Worm (Caenorhabditis elegans) whole organism, L1 larva: ENCODE data around the gene npr-8.
A peak's percentile ranks its signal among the peaks of the same experiment; 100 is the strongest.

ENCODE experiments used
- C04F5.9 ChIP-seq: sonication (generic microtip); optimal IDR thresholded peaks from 2 replicates; lab custom pipeline; 2016; ENCODE audit warnings: missing genetic modification characterization, missing compliant biosample characterization
- alr-1 ChIP-seq: fragments of 200-800 bp; sonication (Bioruptor generic); optimal IDR thresholded peaks from 2 replicates; lab custom pipeline; 2018; ENCODE audit warnings: borderline replicate concordance, mild to moderate bottlenecking, missing genetic modification characterization, missing compliant biosample characterization
- ama-1 ChIP-seq: fragments of 150-350 bp; optimal IDR thresholded peaks from 2 replicates; lab custom pipeline; 2014
- blmp-1 ChIP-seq: fragments of 150-350 bp; optimal IDR thresholded peaks from 2 replicates; lab custom pipeline; 2014; ENCODE audit warnings: missing biosample characterization, missing genetic modification characterization
- ceh-82 ChIP-seq, 3 experiments: fragments of 150-350 bp in 1 of 3; sonication (generic microtip) in 2 of 3; optimal IDR thresholded peaks; 2 replicates each; lab custom pipeline; 2014 to 2017; ENCODE audit warnings: missing biosample characterization in 3 of 3, missing genetic modification characterization in 3 of 3
- ceh-88 ChIP-seq: fragments of 200-800 bp; sonication (Bioruptor generic); IDR thresholded peaks from 2 replicates; pipeline ENCODE4 v1.3.6; 2022; ENCODE audit warnings: missing genetic modification characterization, missing compliant biosample characterization
- ceh-90 ChIP-seq: sonication (generic microtip); optimal IDR thresholded peaks from 2 replicates; lab custom pipeline; 2016; ENCODE audit warnings: missing genetic modification characterization, missing compliant biosample characterization
- ces-1 ChIP-seq: fragments of 150-350 bp; optimal IDR thresholded peaks from 2 replicates; lab custom pipeline; 2014; ENCODE audit warnings: missing biosample characterization, missing genetic modification reagents, missing genetic modification characterization
- egl-13 ChIP-seq: sonication (generic microtip); optimal IDR thresholded peaks from 2 replicates; lab custom pipeline; 2016; ENCODE audit warnings: missing genotype, missing genetic modification reagents, missing genetic modification characterization, missing compliant biosample characterization
- egl-27 ChIP-seq, 2 experiments: fragments of 150-350 bp in 1 of 2; sonication (generic microtip); optimal IDR thresholded peaks; 3 replicates each; lab custom pipeline; 2017 to 2018; ENCODE audit warnings: missing biosample characterization in 2 of 2, missing genetic modification characterization in 2 of 2, missing genetic modification reagents in 2 of 2
- elt-2 ChIP-seq: sonication (generic microtip); optimal IDR thresholded peaks from 2 replicates; lab custom pipeline; 2016; ENCODE audit warnings: missing genetic modification characterization, mild to moderate bottlenecking, inconsistent platforms, missing compliant biosample characterization, missing genetic modification reagents
- elt-3 ChIP-seq, 6 experiments: fragments of 150-350 bp in 1 of 6; sonication (generic microtip); optimal IDR thresholded peaks; 2 replicates each; lab custom pipeline; 2017 to 2018; ENCODE audit warnings: missing biosample characterization in 6 of 6, missing genetic modification characterization in 6 of 6, inconsistent platforms in 1 of 6
- grh-1 ChIP-seq: fragments of 200-800 bp; sonication (Bioruptor generic); IDR thresholded peaks from 2 replicates; pipeline ENCODE4 v1.3.6; 2022; ENCODE audit warnings: missing genetic modification reagents, missing genetic modification characterization, missing compliant biosample characterization
- hlh-17 ChIP-seq: fragments of 200-800 bp; sonication (Bioruptor generic); optimal IDR thresholded peaks from 2 replicates; lab custom pipeline; 2018; ENCODE audit warnings: missing genetic modification characterization, mild to moderate bottlenecking, missing compliant biosample characterization, moderate library complexity, borderline replicate concordance
- hlh-4 ChIP-seq: sonication (generic microtip); optimal IDR thresholded peaks from 2 replicates; lab custom pipeline; 2016; ENCODE audit warnings: mild to moderate bottlenecking, missing genetic modification characterization, missing compliant biosample characterization
- hpl-2 ChIP-seq: fragments of 150-350 bp; optimal IDR thresholded peaks from 2 replicates; lab custom pipeline; 2014; ENCODE audit warnings: missing biosample characterization, missing genetic modification reagents, missing genetic modification characterization
- irx-1 ChIP-seq: sonication (generic microtip); optimal IDR thresholded peaks from 2 replicates; lab custom pipeline; 2016; ENCODE audit warnings: missing genetic modification characterization, missing compliant biosample characterization
- isw-1 ChIP-seq: fragments of 200-800 bp; sonication (Bioruptor generic); IDR thresholded peaks from 2 replicates; pipeline ENCODE4 v1.3.6; 2022; ENCODE audit warnings: missing genetic modification characterization, missing compliant biosample characterization
- jun-1 ChIP-seq: fragments of 150-350 bp; optimal IDR thresholded peaks from 2 replicates; lab custom pipeline; 2014; ENCODE audit warnings: missing biosample characterization, missing genetic modification reagents, missing genetic modification characterization
- lin-13 ChIP-seq: fragments of 150-350 bp; optimal IDR thresholded peaks from 2 replicates; lab custom pipeline; 2014; ENCODE audit warnings: missing biosample characterization, missing genetic modification reagents, missing genetic modification characterization
- lin-14 ChIP-seq: fragments of 200-800 bp; sonication (Bioruptor generic); optimal IDR thresholded peaks from 2 replicates; lab custom pipeline; 2018; ENCODE audit warnings: mild to moderate bottlenecking, missing genetic modification characterization, moderate library complexity, missing compliant biosample characterization
- lin-35 ChIP-seq, 2 experiments: fragments of 150-350 bp; optimal IDR thresholded peaks; 2 replicates each; lab custom pipeline; 2014; ENCODE audit warnings: missing biosample characterization in 2 of 2, missing genetic modification characterization in 2 of 2, missing genetic modification reagents in 2 of 2
- lin-39 ChIP-seq: fragments of 150-350 bp; optimal IDR thresholded peaks from 2 replicates; lab custom pipeline; 2014; ENCODE audit warnings: missing biosample characterization, missing genetic modification reagents, missing genetic modification characterization
- lir-3 ChIP-seq: sonication (generic microtip); optimal IDR thresholded peaks from 2 replicates; lab custom pipeline; 2016; ENCODE audit warnings: mild to moderate bottlenecking, missing genetic modification characterization, moderate library complexity, missing compliant biosample characterization; ENCODE audit not compliant: poor library complexity
- lsy-2 ChIP-seq, 2 experiments: fragments of 150-350 bp; optimal IDR thresholded peaks; 2 replicates each; lab custom pipeline; 2014; ENCODE audit warnings: missing biosample characterization in 2 of 2, missing genetic modification characterization in 2 of 2
- mab-9 ChIP-seq: fragments of 200-800 bp; sonication (Bioruptor generic); IDR thresholded peaks from 2 replicates; pipeline ENCODE4 v1.3.6; 2022; ENCODE audit warnings: missing genetic modification reagents, missing genetic modification characterization, missing compliant biosample characterization
- mep-1 ChIP-seq: fragments of 150-350 bp; optimal IDR thresholded peaks from 2 replicates; lab custom pipeline; 2014; ENCODE audit warnings: missing biosample characterization, missing genetic modification characterization
- nhr-11 ChIP-seq: fragments of 150-350 bp; optimal IDR thresholded peaks from 2 replicates; lab custom pipeline; 2014; ENCODE audit warnings: missing biosample characterization, missing genetic modification characterization
- nhr-12 ChIP-seq: sonication (generic microtip); optimal IDR thresholded peaks from 2 replicates; lab custom pipeline; 2017; ENCODE audit warnings: missing biosample characterization, missing genetic modification characterization
- nhr-19 ChIP-seq: fragments of 200-800 bp; sonication (Bioruptor generic); conservative IDR thresholded peaks from 2 replicates; pipeline ENCODE4 v1.3.6; 2022; ENCODE audit warnings: missing genetic modification characterization, missing compliant biosample characterization
- nhr-28 ChIP-seq: fragments of 150-350 bp; optimal IDR thresholded peaks from 2 replicates; lab custom pipeline; 2014; ENCODE audit warnings: missing biosample characterization, missing genetic modification characterization
- nhr-47 ChIP-seq: sonication (generic microtip); optimal IDR thresholded peaks from 2 replicates; lab custom pipeline; 2016; ENCODE audit warnings: mild to moderate bottlenecking, missing genetic modification characterization, moderate library complexity, missing compliant biosample characterization
- nhr-71 ChIP-seq: sonication (generic microtip); optimal IDR thresholded peaks from 2 replicates; lab custom pipeline; 2016; ENCODE audit warnings: mild to moderate bottlenecking, missing genetic modification characterization, moderate library complexity, missing compliant biosample characterization
- nhr-76 ChIP-seq: sonication (generic microtip); optimal IDR thresholded peaks from 2 replicates; lab custom pipeline; 2017; ENCODE audit warnings: missing biosample characterization, missing genetic modification characterization
- nhr-77 ChIP-seq: fragments of 150-350 bp; optimal IDR thresholded peaks from 2 replicates; lab custom pipeline; 2014; ENCODE audit warnings: missing biosample characterization, missing genetic modification characterization
- nhr-84 ChIP-seq: sonication (generic microtip); optimal IDR thresholded peaks from 2 replicates; lab custom pipeline; 2017; ENCODE audit warnings: missing biosample characterization, missing genetic modification characterization
- pax-3 ChIP-seq: fragments of 200-800 bp; sonication (Bioruptor generic); optimal IDR thresholded peaks from 2 replicates; lab custom pipeline; 2018; ENCODE audit warnings: mild to moderate bottlenecking, missing genetic modification characterization, moderate library complexity, missing compliant biosample characterization
- skn-1 ChIP-seq: fragments of 150-350 bp; optimal IDR thresholded peaks from 2 replicates; lab custom pipeline; 2014; ENCODE audit warnings: missing biosample characterization, missing genetic modification characterization
- snpc-4 ChIP-seq: fragments of 150-350 bp; optimal IDR thresholded peaks from 2 replicates; lab custom pipeline; 2014; ENCODE audit warnings: missing biosample characterization, missing genetic modification characterization
- snu-23 ChIP-seq: sonication (generic microtip); optimal IDR thresholded peaks from 2 replicates; lab custom pipeline; 2016; ENCODE audit warnings: missing genetic modification characterization, missing compliant biosample characterization
- sox-4 ChIP-seq: sonication (generic microtip); optimal IDR thresholded peaks from 2 replicates; lab custom pipeline; 2016; ENCODE audit warnings: missing genetic modification characterization, missing compliant biosample characterization
- sup-37 ChIP-seq: fragments of 200-800 bp; sonication (Bioruptor generic); optimal IDR thresholded peaks from 2 replicates; lab custom pipeline; 2018; ENCODE audit warnings: mild to moderate bottlenecking, missing genetic modification characterization, missing compliant biosample characterization
- swsn-7 ChIP-seq: sonication (generic microtip); optimal IDR thresholded peaks from 2 replicates; lab custom pipeline; 2016; ENCODE audit warnings: missing genetic modification characterization, missing compliant biosample characterization
- tbx-2 ChIP-seq: sonication (generic microtip); optimal IDR thresholded peaks from 2 replicates; lab custom pipeline; 2016; ENCODE audit warnings: missing genetic modification characterization, missing compliant biosample characterization
- tlp-1 ChIP-seq: fragments of 150-350 bp; optimal IDR thresholded peaks from 2 replicates; lab custom pipeline; 2014; ENCODE audit warnings: missing biosample characterization, missing genetic modification characterization
- unc-30 ChIP-seq: sonication (generic microtip); optimal IDR thresholded peaks from 2 replicates; lab custom pipeline; 2017; ENCODE audit warnings: missing biosample characterization, missing genetic modification characterization
- unc-62 ChIP-seq: fragments of 150-350 bp; optimal IDR thresholded peaks from 2 replicates; lab custom pipeline; 2014; ENCODE audit warnings: missing biosample characterization, missing genetic modification reagents, missing genetic modification characterization
- unc-98 ChIP-seq: fragments of 200-800 bp; sonication (Bioruptor generic); IDR thresholded peaks from 2 replicates; pipeline ENCODE4 v1.3.6; 2022; ENCODE audit warnings: missing genetic modification characterization, missing compliant biosample characterization
- vab-15 ChIP-seq: sonication (generic microtip); optimal IDR thresholded peaks from 2 replicates; lab custom pipeline; 2017; ENCODE audit warnings: missing genotype, mild to moderate bottlenecking, missing genetic modification characterization, missing compliant biosample characterization
- xbp-1 ChIP-seq: sonication (generic microtip); optimal IDR thresholded peaks from 2 replicates; lab custom pipeline; 2016; ENCODE audit warnings: missing genetic modification characterization, missing compliant biosample characterization
- zip-4 ChIP-seq: fragments of 200-800 bp; sonication (Bioruptor generic); optimal IDR thresholded peaks from 2 replicates; lab custom pipeline; 2018; ENCODE audit warnings: mild to moderate bottlenecking, missing genetic modification characterization, moderate library complexity, missing compliant biosample characterization
- ztf-11 ChIP-seq, 2 experiments: sonication (generic microtip); optimal IDR thresholded peaks; 2 replicates each; lab custom pipeline; 2016 to 2017; ENCODE audit warnings: missing genetic modification characterization in 2 of 2, missing biosample characterization in 1 of 2, missing compliant biosample characterization in 1 of 2
- ztf-4 ChIP-seq: fragments of 150-350 bp; optimal IDR thresholded peaks from 2 replicates; lab custom pipeline; 2014; ENCODE audit warnings: missing biosample characterization, missing genetic modification characterization

Gene npr-8

ce11 chrX:7334302-7334724, 42.8 kb upstream of the npr-8 start, which contains the start of gene epg-7 (continued):
- TF ChIP-seq egl-27 (tag; optimal IDR thresholded peaks at IDR 0.05; lab: Kevin White, UChicago) (peak; percentile 42 to 46), ztf-4 (tag; lab: Kevin White, UChicago) (peak; percentile 96), C04F5.9 (tag; lab: Kevin White, UChicago) (peak; percentile 72), nhr-28 (tag; lab: Kevin White, UChicago) (no peak), skn-1 (tag; lab: Kevin White, UChicago) (peak; percentile 50), hlh-17 (GFP tag; lab: Kevin White, UChicago) (no peak), snpc-4 (tag; lab: Kevin White, UChicago) (peak; percentile 65), elt-3 (tag; optimal IDR thresholded peaks at IDR 0.05; lab: Kevin White, UChicago) (peak in 3 of 6 experiments; percentile 7 to 88 (median 86)), lin-14 (GFP tag; lab: Kevin White, UChicago) (peak; percentile 99), mep-1 (tag; lab: Kevin White, UChicago) (peak; percentile 95), irx-1 (tag; lab: Kevin White, UChicago) (peak; percentile 95), lin-35 (GFP tag; optimal IDR thresholded peaks at IDR 0.05; lab: Kevin White, UChicago) (peak; percentile 84 to 90), swsn-7 (tag; lab: Kevin White, UChicago) (peak; percentile 98), tbx-2 (tag; lab: Kevin White, UChicago) (peak; percentile 98), isw-1 (GFP tag; lab: Robert Waterston, UW) (peak; percentile 90), vab-15 (tag; lab: Kevin White, UChicago) (no peak), ceh-82 (tag; optimal IDR thresholded peaks at IDR 0.05; lab: Kevin White, UChicago) (peak; percentile 77 to 91 (median 88)), nhr-76 (tag; lab: Kevin White, UChicago) (no peak), mab-9 (GFP tag; lab: Robert Waterston, UW) (peak; percentile 88), unc-62 (GFP tag; lab: Kevin White, UChicago) (no peak), sup-37 (GFP tag; lab: Kevin White, UChicago) (peak; percentile 88), lin-39 (peak; percentile 87), egl-13 (peak; percentile 95), alr-1 (tag; lab: Kevin White, UChicago) (no peak), snu-23 (GFP tag; lab: Kevin White, UChicago) (peak; percentile 99), ceh-90 (tag; lab: Kevin White, UChicago) (no peak), unc-98 (GFP tag; lab: Robert Waterston, UW) (peak; percentile 31; the same call in 1 of the 2 replicates), ceh-88 (peak; percentile 87), nhr-84 (tag; lab: Kevin White, UChicago) (no peak), nhr-47 (peak; percentile 97), hpl-2 (peak; percentile 51), nhr-71 (tag; lab: Kevin White, UChicago) (peak; percentile 99), nhr-11 (tag; lab: Kevin White, UChicago) (peak; percentile 71), jun-1 (tag; lab: Kevin White, UChicago) (peak; percentile 95), sox-4 (tag; lab: Kevin White, UChicago) (peak; percentile 86), nhr-19 (GFP tag; lab: Robert Waterston, UW) (peak; percentile 95), nhr-77 (tag; lab: Kevin White, UChicago) (peak; percentile 94), lin-13 (GFP tag; lab: Kevin White, UChicago) (peak; percentile 94), ama-1 (lab: Kevin White, UChicago) (peak; percentile 80), elt-2 (tag; lab: Kevin White, UChicago) (peak; percentile 89), unc-30 (no peak), grh-1 (GFP tag; lab: Robert Waterston, UW) (peak; percentile 89), nhr-12 (tag; lab: Kevin White, UChicago) (no peak), hlh-4 (tag; lab: Kevin White, UChicago) (no peak), lir-3 (tag; lab: Kevin White, UChicago) (peak; percentile 80), ces-1 (GFP tag; lab: Kevin White, UChicago) (no peak), lsy-2 (tag; optimal IDR thresholded peaks at IDR 0.05; lab: Kevin White, UChicago) (peak; percentile 89 to 93), ztf-11 (tag; optimal IDR thresholded peaks at IDR 0.05; lab: Kevin White, UChicago) (peak in 1 of 2 experiments; percentile 89), xbp-1 (tag; lab: Kevin White, UChicago) (peak; percentile 98), zip-4 (peak; percentile 84), blmp-1 (tag; lab: Kevin White, UChicago) (peak; percentile 59), tlp-1 (no peak), pax-3 (tag; lab: Kevin White, UChicago) (peak; percentile 83)
